Fruit fly (Drosophila melanogaster) whole organism, pupa: ENCODE measurements around the gene Pdhb.

Source experiments
- CG10348 ChIP-seq: fragments of 200-800 bp; sonication (Bioruptor generic); IDR thresholded peaks from 2 replicates; pipeline ENCODE4 v1.3.6; 2022; ENCODE audit warnings: missing biosample characterization, missing genetic modification characterization
- CG12605 ChIP-seq: fragments of 200-800 bp; sonication (Bioruptor generic); IDR thresholded peaks from 2 replicates; pipeline ENCODE4 v1.3.6; 2022; ENCODE audit warnings: missing biosample characterization, missing genetic modification characterization
- CG13204 ChIP-seq: fragments of 200-800 bp; sonication (Bioruptor generic); optimal IDR thresholded peaks from 2 replicates; lab custom pipeline; 2018; ENCODE audit warnings: missing biosample characterization, mild to moderate bottlenecking, missing genetic modification characterization, moderate library complexity
- CG15710 ChIP-seq: fragments of 200-800 bp; sonication (Bioruptor generic); optimal IDR thresholded peaks from 2 replicates; lab custom pipeline; 2018; ENCODE audit warnings: missing biosample characterization, mild to moderate bottlenecking, missing genetic modification characterization, moderate library complexity
- CG4496 ChIP-seq: fragments of 200-800 bp; sonication (Bioruptor generic); IDR thresholded peaks from 3 replicates; pipeline ENCODE4 v1.3.6; 2022; ENCODE audit warnings: missing biosample characterization, missing genetic modification characterization
- CG8159 ChIP-seq: fragments of 200-800 bp; sonication (Bioruptor generic); optimal IDR thresholded peaks from 3 replicates; lab custom pipeline; 2018; ENCODE audit warnings: missing biosample characterization, mild to moderate bottlenecking, missing genetic modification characterization, moderate library complexity
- CG8301 ChIP-seq: fragments of 200-800 bp; sonication (Bioruptor generic); optimal IDR thresholded peaks from 2 replicates; lab custom pipeline; 2018; ENCODE audit warnings: missing biosample characterization, mild to moderate bottlenecking, missing genetic modification characterization
- EcR ChIP-seq: fragments of 200-800 bp; sonication (Bioruptor generic); optimal IDR thresholded peaks from 3 replicates; lab custom pipeline; 2019; ENCODE audit warnings: missing biosample characterization, missing genetic modification characterization, mild to moderate bottlenecking, moderate library complexity, missing genetic modification reagents
- Pif1A ChIP-seq: fragments of 200-800 bp; sonication (Bioruptor generic); optimal IDR thresholded peaks from 3 replicates; lab custom pipeline; 2016; ENCODE audit warnings: missing biosample characterization, missing genetic modification characterization
- Pif1B ChIP-seq: fragments of 200-800 bp; sonication (Bioruptor generic); optimal IDR thresholded peaks from 3 replicates; lab custom pipeline; 2016; ENCODE audit warnings: missing biosample characterization, missing genetic modification characterization
- Snoo ChIP-seq: fragments of 200-800 bp; sonication (Bioruptor generic); optimal IDR thresholded peaks from 3 replicates; lab custom pipeline; 2017; ENCODE audit warnings: missing biosample characterization, mild to moderate bottlenecking, missing genetic modification characterization, inconsistent platforms
- fd96Ca ChIP-seq: fragments of 200-800 bp; sonication (Bioruptor generic); IDR thresholded peaks from 3 replicates; pipeline ENCODE4 v1.3.6; 2022; ENCODE audit warnings: missing biosample characterization, missing genetic modification characterization
- rn ChIP-seq: fragments of 200-800 bp; sonication (Bioruptor generic); IDR thresholded peaks from 2 replicates; pipeline ENCODE4 v1.3.6; 2022; ENCODE audit warnings: missing biosample characterization, missing genetic modification characterization

- peak; percentile 66 for TF ChIP-seq CG12605 (GFP tag; lab: Robert Waterston, UW)
- peak; percentile 61 for TF ChIP-seq CG8301 (tag; lab: Kevin White, UChicago)
- peak; percentile 68; the same call in 2 of the 3 replicates for TF ChIP-seq CG4496 (GFP tag; lab: Robert Waterston, UW)
- no peak for TF ChIP-seq Pif1B (GFP tag; lab: Kevin White, UChicago)
- TF ChIP-seq CG8159 (tag; lab: Kevin White, UChicago): peak; percentile 59
- TF ChIP-seq CG13204 (GFP tag; lab: Kevin White, UChicago): no peak
- no peak for TF ChIP-seq rn (GFP tag; lab: Robert Waterston, UW)
- no peak for TF ChIP-seq Pif1A (GFP tag; lab: Kevin White, UChicago)
- peak; percentile 42 for TF ChIP-seq CG15710 (tag; lab: Kevin White, UChicago)
- TF ChIP-seq Snoo (tag; lab: Kevin White, UChicago): peak; percentile 49
- TF ChIP-seq fd96Ca: peak; percentile 52; the same call in 1 of the 3 replicates
- TF ChIP-seq EcR (GFP tag; lab: Kevin White, UChicago): no peak
- TF ChIP-seq CG10348 (GFP tag; lab: Robert Waterston, UW): no peak
These were observed 38.8 kb downstream of the Pdhb start, which contains the start of gene eIF2D for dm6 chr3R:29151621-29152092.
